Worm (Caenorhabditis elegans) whole organism, midembryonic: ENCODE results near the gene Y46E12BL.2.

Experiments
- cog-1 ChIP-seq: sonication (generic microtip); optimal IDR thresholded peaks from 2 replicates; lab custom pipeline; 2016; ENCODE audit warnings: missing genetic modification characterization, missing compliant biosample characterization
- flt-1 ChIP-seq: fragments of 200-800 bp; sonication (Bioruptor generic); IDR thresholded peaks from 2 replicates; pipeline ENCODE4 v1.3.6; 2022; ENCODE audit warnings: missing genetic modification characterization, missing compliant biosample characterization
- klf-2 ChIP-seq: fragments of 200-800 bp; sonication (Bioruptor generic); conservative IDR thresholded peaks from 2 replicates; pipeline ENCODE4 v1.3.6; 2022; ENCODE audit warnings: missing genetic modification reagents, missing genetic modification characterization, missing compliant biosample characterization
- med-1 ChIP-seq: sonication (generic microtip); optimal IDR thresholded peaks from 2 replicates; lab custom pipeline; 2017; ENCODE audit warnings: missing genetic modification characterization, mild to moderate bottlenecking, missing compliant biosample characterization, antibody characterized with exemption, missing genetic modification reagents; ENCODE audit not compliant: insufficient read depth
- tab-1 ChIP-seq: fragments of 200-800 bp; sonication (Bioruptor generic); IDR thresholded peaks from 2 replicates; pipeline ENCODE4 v1.3.6; 2022; ENCODE audit warnings: missing genetic modification characterization, missing compliant biosample characterization
- ztf-23 ChIP-seq: fragments of 200-800 bp; sonication (Bioruptor generic); IDR thresholded peaks from 2 replicates; pipeline ENCODE4 v1.3.6; 2022; ENCODE audit warnings: missing genetic modification reagents, missing genetic modification characterization, missing compliant biosample characterization

DNA sequence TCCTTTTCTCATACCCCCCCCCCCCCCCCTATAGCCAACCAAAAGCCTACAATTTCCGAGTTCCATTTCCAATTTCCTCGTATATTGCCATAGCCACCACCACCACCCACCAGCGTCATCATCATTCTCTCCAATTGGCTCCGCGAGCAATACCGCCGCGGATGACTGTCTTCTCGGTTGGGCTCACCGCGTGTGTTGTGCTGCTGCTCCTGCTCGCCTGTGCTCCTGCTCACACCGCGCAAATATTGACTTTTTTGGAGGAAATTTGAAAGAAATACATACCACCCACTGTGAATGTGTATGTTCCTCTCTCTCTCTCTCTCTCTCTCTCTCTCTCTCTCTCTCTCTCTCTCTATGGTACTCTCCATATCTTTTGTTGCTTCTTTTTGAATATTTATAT, 31.8 kb downstream of the Y46E12BL.2 start:
- TF ChIP-seq ztf-23 (GFP tag; lab: Robert Waterston, UW) (no peak), tab-1 (GFP tag; lab: Robert Waterston, UW) (no peak), cog-1 (tag; lab: Kevin White, UChicago) (no peak), klf-2 (GFP tag; lab: Robert Waterston, UW) (no peak), med-1 (GFP tag; lab: Kevin White, UChicago) (no peak), flt-1 (GFP tag; lab: Robert Waterston, UW) (no peak)
